Worm (Caenorhabditis elegans): Measurements from ENCODE around the gene sma-10.

- no peak for TF ChIP-seq tbx-8 (GFP tag; optimal IDR thresholded peaks at IDR 0.05)
- no peak for TF ChIP-seq pha-4 (tag; optimal IDR thresholded peaks at IDR 0.05)
- TF ChIP-seq nhr-237 (tag; optimal IDR thresholded peaks at IDR 0.05), result no peak
- TF ChIP-seq unc-62 (GFP tag; optimal IDR thresholded peaks at IDR 0.05), result no peak
- TF ChIP-seq ztf-11 (tag; optimal IDR thresholded peaks at IDR 0.05), result no peak
- TF ChIP-seq lin-13 (tag; optimal IDR thresholded peaks at IDR 0.05), result no peak
Measured at ce11 chrIV:298204-298603, 24.0 kb downstream of the sma-10 start, which contains the start of gene pnp-1.

All from whole organism, mixed stage, embryonic.